Worm (Caenorhabditis elegans): ENCODE data around the gene F21D9.11.

DNA sequence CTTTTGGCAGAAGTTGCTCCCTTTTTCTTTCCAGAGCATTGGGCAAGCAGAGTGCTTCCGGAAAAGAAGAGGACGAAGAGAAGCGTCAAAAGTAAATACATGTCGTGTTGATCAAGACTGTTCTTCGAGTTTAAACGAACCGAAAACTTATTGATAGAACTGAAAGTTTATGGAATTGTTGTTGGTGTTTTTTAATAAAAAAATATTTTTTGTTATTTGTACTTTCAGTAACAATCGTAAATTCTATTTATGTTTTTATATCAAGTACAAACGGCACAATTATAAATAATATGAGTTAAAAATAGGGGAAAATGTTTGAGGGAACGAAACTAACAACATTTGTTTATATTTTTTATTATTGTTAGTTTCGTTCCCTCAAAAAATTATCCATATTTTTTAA lies 5.7 kb downstream of the F21D9.11 start, which contains the start of gene F21D9.3:
- TF ChIP-seq nhr-11 (tag; optimal IDR thresholded peaks at IDR 0.05) (no peak), pha-4 (tag; optimal IDR thresholded peaks at IDR 0.05) (no peak), ceh-45 (GFP tag; IDR thresholded peaks at IDR 0.05) (no peak), sox-4 (tag; optimal IDR thresholded peaks at IDR 0.05) (no peak), ahr-1 (tag; optimal IDR thresholded peaks at IDR 0.05) (no peak), rnt-1 (tag; optimal IDR thresholded peaks at IDR 0.05) (no peak), F13H6.1 (tag; optimal IDR thresholded peaks at IDR 0.05) (no peak), ztf-16 (tag; optimal IDR thresholded peaks at IDR 0.05) (no peak)
